Fruit fly (Drosophila melanogaster) whole organism, wandering third instar larva: ENCODE results near the gene TwdlV.

Experiments
- Abd-B ChIP-seq: fragments of >200 bp; optimal IDR thresholded peaks from 2 replicates; lab custom pipeline; 2017; ENCODE audit warnings: missing biosample characterization, missing genetic modification characterization
- Hr78 ChIP-seq: fragments of >200 bp; optimal IDR thresholded peaks from 2 replicates; lab custom pipeline; 2017; ENCODE audit warnings: missing biosample characterization, missing genetic modification characterization
- Hr83 ChIP-seq: fragments of 200-300 bp; sonication (Bioruptor generic); optimal IDR thresholded peaks from 2 replicates; lab custom pipeline; 2016; ENCODE audit warnings: missing biosample characterization, mild to moderate bottlenecking, missing genetic modification characterization, moderate library complexity; ENCODE audit not compliant: poor library complexity, severe bottlenecking
- Myc ChIP-seq: fragments of >200 bp; optimal IDR thresholded peaks from 2 replicates; lab custom pipeline; 2017
- Sp1 ChIP-seq: fragments of 200-800 bp; sonication (Bioruptor generic); optimal IDR thresholded peaks from 3 replicates; lab custom pipeline; 2019; ENCODE audit warnings: missing biosample characterization, mild to moderate bottlenecking, missing genetic modification characterization, moderate library complexity
- br ChIP-seq: fragments of 200-800 bp; sonication (Bioruptor generic); optimal IDR thresholded peaks from 2 replicates; lab custom pipeline; 2016; ENCODE audit warnings: missing biosample characterization, missing genetic modification characterization
- dl ChIP-seq, 2 experiments: fragments of 175-275, 200-275 bp in 1 of 2; fragments of 200-275 bp in 1 of 2; sonication (Bioruptor generic); optimal IDR thresholded peaks; lab custom pipeline; 2018; ENCODE audit warnings: mild to moderate bottlenecking in 2 of 2, missing biosample characterization in 2 of 2, missing genetic modification characterization in 2 of 2, moderate library complexity in 2 of 2; ENCODE audit not compliant: partially characterized antibody in 2 of 2, insufficient read depth in 1 of 2
- foxo ChIP-seq, 2 experiments: fragments of 200-800 bp; sonication (Bioruptor generic); optimal IDR thresholded peaks; 2 replicates in 1 of 2; 3 replicates in 1 of 2; lab custom pipeline; 2016 to 2017; ENCODE audit warnings: missing biosample characterization in 2 of 2, missing genetic modification characterization in 2 of 2
- pan ChIP-seq: fragments of >200 bp; optimal IDR thresholded peaks from 2 replicates; lab custom pipeline; 2017
- psq ChIP-seq: fragments of 200-800 bp; sonication (Bioruptor generic); optimal IDR thresholded peaks from 3 replicates; lab custom pipeline; 2017; ENCODE audit warnings: missing biosample characterization, mild to moderate bottlenecking, missing genetic modification characterization, moderate library complexity
- sage ChIP-seq: fragments of 200-800 bp; sonication (Bioruptor generic); optimal IDR thresholded peaks from 2 replicates; lab custom pipeline; 2016; ENCODE audit warnings: missing biosample characterization, mild to moderate bottlenecking, missing genetic modification characterization
- usp ChIP-seq: fragments of >200 bp; optimal IDR thresholded peaks from 2 replicates; lab custom pipeline; 2017; ENCODE audit warnings: missing biosample characterization, missing genetic modification characterization
- woc ChIP-seq: sonication (Bioruptor generic); optimal IDR thresholded peaks from 2 replicates; lab custom pipeline; 2016; ENCODE audit warnings: missing biosample characterization, mild to moderate bottlenecking, missing genetic modification characterization

- TF ChIP-seq pan (lab: Kevin White, UChicago) (no peak), Sp1 (no peak), psq (GFP tag; lab: Kevin White, UChicago) (no peak), usp (GFP tag; lab: Kevin White, UChicago) (no peak), br (GFP tag; lab: Kevin White, UChicago) (no peak), Hr78 (no peak), dl (GFP tag; optimal IDR thresholded peaks at IDR 0.05; lab: Kevin White, UChicago; ENCODE audit: insufficient read depth in 1 of 2, partially characterized antibody in 2 of 2) (no peak), Hr83 (GFP tag; lab: Kevin White, UChicago) (no peak), woc (GFP tag; lab: Kevin White, UChicago) (no peak), Myc (no peak), foxo (GFP tag; optimal IDR thresholded peaks at IDR 0.05; lab: Kevin White, UChicago) (no peak), Abd-B (GFP tag; lab: Kevin White, UChicago) (no peak), sage (GFP tag; lab: Kevin White, UChicago) (no peak)
These were observed 12.2 kb upstream of the TwdlV start, which contains the start of gene CG14642 for dm6 chr3R:4242209-4242887.
